Worm (Caenorhabditis elegans) whole organism, late embryonic: ENCODE data around the gene C52A10.3.

ENCODE experiments used
- C08G9.2 ChIP-seq: sonication (generic microtip); optimal IDR thresholded peaks from 2 replicates; lab custom pipeline; 2016; ENCODE audit warnings: mild to moderate bottlenecking, missing genetic modification characterization, moderate library complexity, missing compliant biosample characterization
- ets-4 ChIP-seq: sonication (generic microtip); optimal IDR thresholded peaks from 2 replicates; lab custom pipeline; 2016; ENCODE audit warnings: missing genetic modification characterization, missing compliant biosample characterization
- gmeb-2 ChIP-seq: sonication (generic microtip); optimal IDR thresholded peaks from 2 replicates; lab custom pipeline; 2016; ENCODE audit warnings: missing genetic modification characterization, inconsistent platforms, missing compliant biosample characterization
- hlh-8 ChIP-seq: sonication (generic microtip); optimal IDR thresholded peaks from 2 replicates; lab custom pipeline; 2016; ENCODE audit warnings: missing genotype, missing genetic modification characterization, missing compliant biosample characterization
- pqm-1 ChIP-seq: sonication (generic microtip); optimal IDR thresholded peaks from 2 replicates; lab custom pipeline; 2016; ENCODE audit warnings: missing genetic modification characterization, missing compliant biosample characterization
- tbx-2 ChIP-seq: sonication (generic microtip); optimal IDR thresholded peaks from 2 replicates; lab custom pipeline; 2016; ENCODE audit warnings: missing genetic modification characterization, missing compliant biosample characterization
- unc-3 ChIP-seq, 2 experiments: fragments of 200-800 bp in 1 of 2; sonication (Bioruptor generic) in 1 of 2; sonication (generic microtip) in 1 of 2; conservative IDR thresholded peaks in 1 of 2; optimal IDR thresholded peaks in 1 of 2; 2 replicates each; pipeline versions ENCODE4 v1.3.6 to Lab custom; 2016 to 2022; ENCODE audit warnings: missing compliant biosample characterization in 2 of 2, missing genetic modification characterization in 2 of 2, missing genetic modification reagents in 1 of 2
- unc-42 ChIP-seq: sonication (generic microtip); optimal IDR thresholded peaks from 2 replicates; lab custom pipeline; 2016; ENCODE audit warnings: missing genotype, missing genetic modification characterization, missing compliant biosample characterization
- zip-5 ChIP-seq: sonication (generic microtip); optimal IDR thresholded peaks from 2 replicates; lab custom pipeline; 2016; ENCODE audit warnings: missing genetic modification characterization, missing compliant biosample characterization

- TF ChIP-seq unc-42 (tag; lab: Kevin White, UChicago) (no peak), ets-4 (no peak), tbx-2 (tag; lab: Kevin White, UChicago) (no peak), zip-5 (no peak), pqm-1 (tag; lab: Kevin White, UChicago) (no peak), hlh-8 (no peak), gmeb-2 (tag; lab: Kevin White, UChicago) (no peak), unc-3 (GFP tag; conservative IDR thresholded peaks at IDR 0.05; lab: Robert Waterston, UW) (no peak), unc-3 (tag; optimal IDR thresholded peaks at IDR 0.05; lab: Kevin White, UChicago) (no peak), C08G9.2 (no peak)
These were observed 33.9 kb upstream of the C52A10.3 start for ce11 chrV:5273241-5273640.
